Worm (Caenorhabditis elegans) whole organism, L2 larva: ENCODE data around the gene T27A1.2.

ENCODE experiments used
- C34F6.9 ChIP-seq: fragments of 150-350 bp; optimal IDR thresholded peaks from 2 replicates; lab custom pipeline; 2014; ENCODE audit warnings: missing biosample characterization, missing genetic modification characterization
- Y55F3AM.14 ChIP-seq: fragments of 200-800 bp; sonication (Bioruptor generic); optimal IDR thresholded peaks from 2 replicates; lab custom pipeline; 2018; ENCODE audit warnings: mild to moderate bottlenecking, missing genetic modification characterization, missing compliant biosample characterization
- ZK546.5 ChIP-seq: sonication (generic microtip); optimal IDR thresholded peaks from 2 replicates; lab custom pipeline; 2017; ENCODE audit warnings: missing biosample characterization, missing genetic modification characterization
- blmp-1 ChIP-seq: sonication (generic microtip); optimal IDR thresholded peaks from 2 replicates; lab custom pipeline; 2017; ENCODE audit warnings: missing genetic modification characterization, mild to moderate bottlenecking, missing compliant biosample characterization, antibody characterized with exemption, moderate library complexity; ENCODE audit not compliant: insufficient read depth
- ceh-82 ChIP-seq: fragments of 150-350 bp; optimal IDR thresholded peaks from 2 replicates; lab custom pipeline; 2014; ENCODE audit warnings: missing biosample characterization, missing genetic modification characterization
- crh-2 ChIP-seq: sonication (generic microtip); optimal IDR thresholded peaks from 2 replicates; lab custom pipeline; 2017; ENCODE audit warnings: missing biosample characterization, missing genetic modification characterization
- dmd-4 ChIP-seq: sonication (generic microtip); optimal IDR thresholded peaks from 2 replicates; lab custom pipeline; 2017; ENCODE audit warnings: missing biosample characterization, missing genetic modification characterization
- egl-27 ChIP-seq: sonication (generic microtip); optimal IDR thresholded peaks from 3 replicates; lab custom pipeline; 2017; ENCODE audit warnings: missing biosample characterization, missing genetic modification reagents, missing genetic modification characterization
- elt-3 ChIP-seq: sonication (generic microtip); optimal IDR thresholded peaks from 2 replicates; lab custom pipeline; 2017; ENCODE audit warnings: missing biosample characterization, missing genetic modification characterization
- fos-1 ChIP-seq: fragments of 150-350 bp; optimal IDR thresholded peaks from 2 replicates; lab custom pipeline; 2014; ENCODE audit warnings: missing biosample characterization, missing genetic modification characterization
- gmeb-1 ChIP-seq: fragments of 150-350 bp; optimal IDR thresholded peaks from 2 replicates; lab custom pipeline; 2014; ENCODE audit warnings: missing biosample characterization, missing genetic modification characterization
- lin-13 ChIP-seq: fragments of 150-350 bp; optimal IDR thresholded peaks from 2 replicates; lab custom pipeline; 2014; ENCODE audit warnings: missing biosample characterization, missing genetic modification reagents, missing genetic modification characterization
- lin-39 ChIP-seq: fragments of 150-350 bp; optimal IDR thresholded peaks from 2 replicates; lab custom pipeline; 2014; ENCODE audit warnings: missing biosample characterization, missing genetic modification reagents, missing genetic modification characterization
- mab-5 ChIP-seq: fragments of 150-350 bp; optimal IDR thresholded peaks from 2 replicates; lab custom pipeline; 2014; ENCODE audit warnings: missing biosample characterization, missing genetic modification characterization
- mbf-1 ChIP-seq: sonication (generic microtip); optimal IDR thresholded peaks from 2 replicates; lab custom pipeline; 2017; ENCODE audit warnings: missing biosample characterization, missing genetic modification characterization
- mdl-1 ChIP-seq, 2 experiments: fragments of 150-350 bp in 1 of 2; sonication (generic microtip) in 1 of 2; optimal IDR thresholded peaks; 2 replicates each; lab custom pipeline; 2017; ENCODE audit warnings: missing biosample characterization in 2 of 2, missing genetic modification characterization in 2 of 2
- nhr-10 ChIP-seq: sonication (generic microtip); optimal IDR thresholded peaks from 2 replicates; lab custom pipeline; 2017; ENCODE audit warnings: missing biosample characterization, missing genetic modification characterization
- nhr-129 ChIP-seq: fragments of 150-350 bp; optimal IDR thresholded peaks from 2 replicates; lab custom pipeline; 2014; ENCODE audit warnings: missing biosample characterization, missing genetic modification characterization
- nhr-21 ChIP-seq: fragments of 150-350 bp; optimal IDR thresholded peaks from 2 replicates; lab custom pipeline; 2014; ENCODE audit warnings: missing biosample characterization, missing genetic modification characterization
- nhr-23 ChIP-seq: fragments of 150-350 bp; optimal IDR thresholded peaks from 2 replicates; lab custom pipeline; 2014; ENCODE audit warnings: missing biosample characterization, missing genetic modification reagents, missing genetic modification characterization
- nhr-25 ChIP-seq: fragments of 150-350 bp; sonication (generic microtip); optimal IDR thresholded peaks from 3 replicates; lab custom pipeline; 2014; ENCODE audit warnings: missing biosample characterization, missing genetic modification characterization
- nhr-6 ChIP-seq: fragments of 150-350 bp; optimal IDR thresholded peaks from 2 replicates; lab custom pipeline; 2014; ENCODE audit warnings: missing biosample characterization, missing genetic modification characterization
- nhr-77 ChIP-seq: fragments of 150-350 bp; optimal IDR thresholded peaks from 2 replicates; lab custom pipeline; 2014; ENCODE audit warnings: missing biosample characterization, missing genetic modification characterization
- peb-1 ChIP-seq: fragments of 150-350 bp; optimal IDR thresholded peaks from 2 replicates; lab custom pipeline; 2014; ENCODE audit warnings: missing biosample characterization, missing genetic modification characterization
- sem-4 ChIP-seq: fragments of 150-350 bp; optimal IDR thresholded peaks from 2 replicates; lab custom pipeline; 2014; ENCODE audit warnings: missing biosample characterization, missing genetic modification reagents, missing genetic modification characterization
- skn-1 ChIP-seq: sonication (generic microtip); optimal IDR thresholded peaks from 2 replicates; lab custom pipeline; 2017; ENCODE audit warnings: missing biosample characterization, missing genetic modification characterization
- sma-3 ChIP-seq: sonication (generic microtip); optimal IDR thresholded peaks from 2 replicates; lab custom pipeline; 2016; ENCODE audit warnings: missing genetic modification reagents, missing genetic modification characterization, missing compliant biosample characterization
- sma-9 ChIP-seq, 2 experiments: fragments of 150-350 bp in 1 of 2; sonication (generic microtip) in 1 of 2; optimal IDR thresholded peaks; 2 replicates each; lab custom pipeline; 2014 to 2016; ENCODE audit warnings: missing genetic modification characterization in 2 of 2, mild to moderate bottlenecking in 1 of 2, missing biosample characterization in 1 of 2, missing compliant biosample characterization in 1 of 2, missing genetic modification reagents in 1 of 2, moderate library complexity in 1 of 2
- unc-39 ChIP-seq: fragments of 150-350 bp; optimal IDR thresholded peaks from 2 replicates; lab custom pipeline; 2014; ENCODE audit warnings: missing biosample characterization, missing genetic modification characterization
- unc-55 ChIP-seq: fragments of 150-350 bp; sonication (generic microtip); optimal IDR thresholded peaks from 3 replicates; lab custom pipeline; 2014; ENCODE audit warnings: missing biosample characterization, missing genetic modification reagents, missing genetic modification characterization
- zag-1 ChIP-seq: fragments of 150-350 bp; optimal IDR thresholded peaks from 2 replicates; lab custom pipeline; 2014; ENCODE audit warnings: missing biosample characterization, missing genetic modification characterization
- ztf-1 ChIP-seq: fragments of 200-800 bp; sonication (Bioruptor generic); conservative IDR thresholded peaks from 2 replicates; pipeline ENCODE4 v1.3.6; 2022; ENCODE audit warnings: missing genetic modification characterization, missing compliant biosample characterization
- ztf-4 ChIP-seq: fragments of 150-350 bp; optimal IDR thresholded peaks from 2 replicates; lab custom pipeline; 2014; ENCODE audit warnings: missing biosample characterization, missing genetic modification characterization

The T27A1.2 gene

DNA sequence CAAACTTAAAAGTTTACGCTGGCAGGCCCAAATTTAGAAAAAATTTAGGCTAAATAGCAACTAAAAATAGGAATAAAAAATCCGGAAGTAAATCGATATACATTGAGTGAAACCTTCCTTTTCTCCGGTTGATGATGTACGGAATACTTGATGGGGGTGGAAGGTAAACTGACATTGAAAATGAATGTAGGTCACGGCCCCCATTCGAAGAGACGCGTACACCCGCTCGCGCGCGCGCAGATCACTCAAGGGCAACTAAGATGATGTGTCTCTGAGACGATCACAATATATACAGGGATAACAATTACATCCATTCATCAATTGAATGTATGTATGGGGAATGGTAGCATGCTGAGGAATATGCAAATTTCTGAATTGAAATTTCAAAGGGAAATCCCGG is 37.4 kb upstream of the T27A1.2 start:
- TF ChIP-seq sma-3 (GFP tag; lab: Kevin White, UChicago) (no peak), C34F6.9 (no peak), lin-13 (GFP tag; lab: Kevin White, UChicago) (no peak), skn-1 (tag; lab: Kevin White, UChicago) (no peak), peb-1 (tag; lab: Kevin White, UChicago) (no peak), zag-1 (tag; lab: Kevin White, UChicago) (no peak), elt-3 (no peak), nhr-77 (tag; lab: Kevin White, UChicago) (no peak), egl-27 (tag; lab: Kevin White, UChicago) (no peak), ztf-4 (tag; lab: Kevin White, UChicago) (no peak), mdl-1 (tag; optimal IDR thresholded peaks at IDR 0.05; lab: Kevin White, UChicago) (no peak), crh-2 (tag; lab: Kevin White, UChicago) (no peak), nhr-25 (tag; lab: Kevin White, UChicago) (no peak), lin-39 (no peak), ztf-1 (GFP tag; lab: Robert Waterston, UW) (no peak)
- TF ChIP-seq, all 48 proteins: peak for 0

- TF ChIP-seq Y55F3AM.14 (GFP tag; lab: Kevin White, UChicago) (no peak), blmp-1 (tag; lab: Kevin White, UChicago) (no peak), sma-9 (GFP tag; optimal IDR thresholded peaks at IDR 0.05; lab: Kevin White, UChicago) (no peak), sma-9 (tag; optimal IDR thresholded peaks at IDR 0.05; lab: Kevin White, UChicago) (no peak), nhr-6 (no peak), ztf-1 (GFP tag; lab: Robert Waterston, UW) (no peak), nhr-21 (tag; lab: Kevin White, UChicago) (no peak), unc-55 (no peak), peb-1 (tag; lab: Kevin White, UChicago) (no peak), C34F6.9 (no peak), ZK546.5 (tag; lab: Kevin White, UChicago) (no peak), unc-39 (no peak), gmeb-1 (tag; lab: Kevin White, UChicago) (no peak), nhr-23 (tag; lab: Kevin White, UChicago) (no peak)
These were observed 35.3 kb upstream of the T27A1.2 start, which contains the start of gene mlt-8 for ce11 chrII:572010-572409. Gene mlt-8 (minus strand): TSS chrII:572110.

- TF ChIP-seq nhr-129 (tag; lab: Kevin White, UChicago), result no peak
- no peak for TF ChIP-seq nhr-6
- no peak for TF ChIP-seq ZK546.5 (tag; lab: Kevin White, UChicago)
These were observed 32.1 kb upstream of the T27A1.2 start, which contains the start of gene W08F4.5 for ce11 chrII:568776-569175. Gene W08F4.5 (minus strand): TSS chrII:568876.

- TF ChIP-seq egl-27 (tag; lab: Kevin White, UChicago) (no peak), gmeb-1 (tag; lab: Kevin White, UChicago) (no peak)
These were observed 19.5 kb upstream of the T27A1.2 start, which contains the start of the genes C09E8.1 and C09E8.6 for ce11 chrII:556185-556584. Gene C09E8.1 (plus strand): TSS chrII:556485. Gene C09E8.6 (plus strand): TSS chrII:556497.

DNA sequence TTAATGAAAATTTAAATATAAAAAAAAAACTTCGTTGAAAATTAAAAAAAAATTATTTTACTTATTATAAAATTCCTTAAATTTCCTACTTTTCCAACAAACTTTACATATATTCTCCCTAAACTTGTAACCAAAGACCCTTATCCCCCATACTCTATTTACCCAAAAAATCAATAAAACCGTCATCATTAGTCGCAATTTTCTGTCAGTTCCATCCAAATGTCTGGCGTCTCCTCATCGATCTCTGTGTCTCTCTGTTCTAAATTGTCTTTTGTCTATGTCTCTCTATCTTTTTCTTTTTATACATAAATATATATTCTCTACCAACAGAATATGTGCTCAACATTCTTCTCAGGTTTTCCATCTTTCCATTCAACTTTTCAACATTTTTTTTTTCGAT is 18.7 kb upstream of the T27A1.2 start:
- TF ChIP-seq unc-55 (no peak), nhr-10 (no peak), skn-1 (tag; lab: Kevin White, UChicago) (no peak), C34F6.9 (peak; percentile 20)

- no peak for TF ChIP-seq fos-1 (tag; lab: Kevin White, UChicago)
- TF ChIP-seq unc-39, result no peak
- no peak for TF ChIP-seq mbf-1 (tag; lab: Kevin White, UChicago)
- TF ChIP-seq sem-4, result no peak
- no peak for TF ChIP-seq dmd-4 (tag; lab: Kevin White, UChicago)
- no peak for TF ChIP-seq mab-5 (tag; lab: Kevin White, UChicago)
- TF ChIP-seq mdl-1 (tag; optimal IDR thresholded peaks at IDR 0.05; lab: Kevin White, UChicago), result no peak
- no peak for TF ChIP-seq nhr-6
- no peak for TF ChIP-seq nhr-10
- no peak for TF ChIP-seq ceh-82 (tag; lab: Kevin White, UChicago)
- TF ChIP-seq Y55F3AM.14 (GFP tag; lab: Kevin White, UChicago), result no peak
These were observed 14.7 kb upstream of the T27A1.2 start, which contains the start of gene lips-7 for ce11 chrII:551245-551904. Gene lips-7 (plus strand): TSS chrII:551854.
